Fruit fly (Drosophila melanogaster) whole organism, embryonic: Measurements from ENCODE around the gene RpS25.

Experiments used
- Antp ChIP-seq: fragments of 200-800 bp; sonication (Bioruptor generic); optimal IDR thresholded peaks from 3 replicates; lab custom pipeline; 2016; ENCODE audit warnings: missing biosample characterization, missing genetic modification characterization
- Bteb2 ChIP-seq: fragments of 200-800 bp; sonication (Bioruptor generic); optimal IDR thresholded peaks from 2 replicates; lab custom pipeline; 2016; ENCODE audit warnings: missing biosample characterization, missing genetic modification characterization
- CG10321 ChIP-seq: fragments of 200-800 bp; sonication (Bioruptor generic); IDR thresholded peaks from 2 replicates; pipeline ENCODE4 v1.3.6; 2022; ENCODE audit warnings: missing biosample characterization, missing genetic modification characterization
- CG11085 ChIP-seq: fragments of 200-800 bp; sonication (Bioruptor generic); IDR thresholded peaks from 2 replicates; pipeline ENCODE4 v1.3.6; 2022; ENCODE audit warnings: missing biosample characterization, missing genetic modification characterization
- CG1233 ChIP-seq: fragments of 200-800 bp; sonication (Bioruptor generic); optimal IDR thresholded peaks from 4 replicates; lab custom pipeline; 2018; ENCODE audit warnings: missing biosample characterization, mild to moderate bottlenecking, missing genetic modification characterization
- CG13123 ChIP-seq: fragments of 200-800 bp; sonication (Bioruptor generic); optimal IDR thresholded peaks from 2 replicates; lab custom pipeline; 2016; ENCODE audit warnings: missing biosample characterization, missing genetic modification characterization
- CG13775 ChIP-seq: fragments of 200-800 bp; sonication (Bioruptor generic); optimal IDR thresholded peaks from 3 replicates; lab custom pipeline; 2017; ENCODE audit warnings: missing biosample characterization, mild to moderate bottlenecking, missing genetic modification characterization
- CG15073 ChIP-seq: fragments of 200-800 bp; sonication (Bioruptor generic); optimal IDR thresholded peaks from 2 replicates; lab custom pipeline; 2016; ENCODE audit warnings: missing biosample characterization, missing genetic modification characterization
- CG16813 ChIP-seq: fragments of 200-800 bp; sonication (Bioruptor generic); IDR thresholded peaks from 3 replicates; pipeline ENCODE4 v1.3.6; 2022; ENCODE audit warnings: missing biosample characterization, missing genetic modification characterization; ENCODE audit not compliant: partially characterized antibody
- CG16863 ChIP-seq: fragments of 200-800 bp; sonication (Bioruptor generic); optimal IDR thresholded peaks from 3 replicates; lab custom pipeline; 2016; ENCODE audit warnings: missing biosample characterization, missing genetic modification characterization
- CG17328 ChIP-seq: fragments of 200-800 bp; sonication (Bioruptor generic); IDR thresholded peaks from 2 replicates; pipeline ENCODE4 v1.3.6; 2022; ENCODE audit warnings: missing biosample characterization, missing genetic modification characterization
- CG17361 ChIP-seq: fragments of 200-800 bp; sonication (Bioruptor generic); IDR thresholded peaks from 3 replicates; pipeline ENCODE4 v1.3.6; 2022; ENCODE audit warnings: missing biosample characterization, missing genetic modification characterization
- CG2678 ChIP-seq: fragments of 200-800 bp; sonication (Bioruptor generic); optimal IDR thresholded peaks from 3 replicates; lab custom pipeline; 2019; ENCODE audit warnings: missing biosample characterization, mild to moderate bottlenecking, missing genetic modification characterization, moderate library complexity
- CG3407 ChIP-seq: fragments of 200-800 bp; sonication (Bioruptor generic); optimal IDR thresholded peaks from 2 replicates; lab custom pipeline; 2018; ENCODE audit warnings: missing biosample characterization, mild to moderate bottlenecking, missing genetic modification characterization
- CG4617 ChIP-seq: fragments of 200-800 bp; sonication (Bioruptor generic); optimal IDR thresholded peaks from 3 replicates; lab custom pipeline; 2016; ENCODE audit warnings: missing biosample characterization, missing genetic modification characterization, borderline replicate concordance
- CG5180 ChIP-seq: fragments of 200-800 bp; sonication (Bioruptor generic); optimal IDR thresholded peaks from 3 replicates; lab custom pipeline; 2017; ENCODE audit warnings: missing biosample characterization, missing genetic modification characterization, mild to moderate bottlenecking, moderate library complexity, missing genetic modification reagents
- CG7786 ChIP-seq: fragments of 200-800 bp; sonication (Bioruptor generic); optimal IDR thresholded peaks from 2 replicates; lab custom pipeline; 2016; ENCODE audit warnings: missing biosample characterization, missing genetic modification characterization
- CG7928 ChIP-seq: fragments of 200-800 bp; sonication (Bioruptor generic); optimal IDR thresholded peaks from 2 replicates; lab custom pipeline; 2017; ENCODE audit warnings: missing biosample characterization, mild to moderate bottlenecking, missing genetic modification characterization
- CG8089 ChIP-seq: fragments of 200-800 bp; sonication (Bioruptor generic); optimal IDR thresholded peaks from 3 replicates; lab custom pipeline; 2016; ENCODE audit warnings: missing biosample characterization, missing genetic modification characterization
- CTCF ChIP-seq: fragments of 200-800 bp; sonication (Bioruptor generic); optimal IDR thresholded peaks from 2 replicates; lab custom pipeline; 2017; ENCODE audit warnings: missing biosample characterization, mild to moderate bottlenecking, missing genetic modification characterization, moderate library complexity
- CoRest ChIP-seq: fragments of 200-800 bp; sonication (Bioruptor generic); optimal IDR thresholded peaks from 3 replicates; lab custom pipeline; 2018; ENCODE audit warnings: missing biosample characterization, mild to moderate bottlenecking, missing genetic modification characterization, moderate library complexity
- Dfd ChIP-seq, 2 experiments: fragments of >200 bp; optimal IDR thresholded peaks; 2 replicates each; lab custom pipeline; 2017; ENCODE audit warnings: missing biosample characterization in 2 of 2, missing genetic modification characterization in 2 of 2
- Gsc ChIP-seq: fragments of 200-800 bp; sonication (Bioruptor generic); IDR thresholded peaks from 2 replicates; pipeline ENCODE4 v1.3.6; 2022; ENCODE audit warnings: missing biosample characterization, missing genetic modification characterization
- HLHmδ ChIP-seq: fragments of 200-800 bp; sonication (Bioruptor generic); optimal IDR thresholded peaks from 2 replicates; lab custom pipeline; 2018; ENCODE audit warnings: missing biosample characterization, mild to moderate bottlenecking, missing genetic modification characterization, moderate library complexity
- NFAT ChIP-seq: fragments of 200-800 bp; sonication (Bioruptor generic); IDR thresholded peaks from 2 replicates; pipeline ENCODE4 v1.3.6; 2022; ENCODE audit warnings: missing biosample characterization, missing genetic modification characterization
- Nf-YC ChIP-seq: fragments of 200-800 bp; optimal IDR thresholded peaks from 3 replicates; lab custom pipeline; 2019; ENCODE audit warnings: missing biosample characterization, mild to moderate bottlenecking, missing genetic modification characterization, moderate library complexity
- Opbp ChIP-seq: fragments of 200-800 bp; sonication (Bioruptor generic); IDR thresholded peaks from 3 replicates; pipeline ENCODE4 v1.3.6; 2022; ENCODE audit warnings: missing biosample characterization, missing genetic modification characterization; ENCODE audit not compliant: partially characterized antibody
- Optix ChIP-seq: fragments of 200-800 bp; sonication (Bioruptor generic); IDR thresholded peaks from 3 replicates; pipeline ENCODE4 v1.3.6; 2022; ENCODE audit warnings: missing biosample characterization, missing genetic modification characterization
- Sox100B ChIP-seq: fragments of 200-800 bp; sonication (Bioruptor generic); optimal IDR thresholded peaks from 3 replicates; lab custom pipeline; 2018; ENCODE audit warnings: missing biosample characterization, mild to moderate bottlenecking, missing genetic modification characterization
- Sry-β ChIP-seq: fragments of 200-800 bp; sonication (Bioruptor generic); optimal IDR thresholded peaks from 2 replicates; lab custom pipeline; 2018; ENCODE audit warnings: missing biosample characterization, mild to moderate bottlenecking, missing genetic modification characterization, moderate library complexity
- Xrp1 ChIP-seq: fragments of 200-800 bp; sonication (Bioruptor generic); IDR thresholded peaks from 2 replicates; pipeline ENCODE4 v1.3.6; 2022; ENCODE audit warnings: missing biosample characterization, missing genetic modification characterization
- ap ChIP-seq: fragments of 200-800 bp; sonication (Bioruptor generic); IDR thresholded peaks from 2 replicates; pipeline ENCODE4 v1.3.6; 2022; ENCODE audit warnings: missing biosample characterization, missing genetic modification characterization
- bbx ChIP-seq: fragments of 200-800 bp; sonication (Bioruptor generic); IDR thresholded peaks from 2 replicates; pipeline ENCODE4 v1.3.6; 2022; ENCODE audit warnings: missing biosample characterization, missing genetic modification characterization; ENCODE audit not compliant: partially characterized antibody
- bowl ChIP-seq: fragments of 200-800 bp; sonication (Bioruptor generic); IDR thresholded peaks from 2 replicates; pipeline ENCODE4 v1.3.6; 2022; ENCODE audit warnings: missing biosample characterization, missing genetic modification characterization
- crc ChIP-seq: fragments of 200-800 bp; sonication (Bioruptor generic); optimal IDR thresholded peaks from 2 replicates; lab custom pipeline; 2016; ENCODE audit warnings: missing biosample characterization, missing genetic modification characterization
- dysf ChIP-seq: fragments of 200-800 bp; sonication (Bioruptor generic); IDR thresholded peaks from 3 replicates; pipeline ENCODE4 v1.3.6; 2022; ENCODE audit warnings: missing biosample characterization, missing genetic modification characterization
- gcm ChIP-seq: fragments of 200-800 bp; sonication (Bioruptor generic); optimal IDR thresholded peaks from 2 replicates; lab custom pipeline; 2019; ENCODE audit warnings: missing biosample characterization, mild to moderate bottlenecking, missing genetic modification characterization, moderate library complexity
- grn ChIP-seq: fragments of 200-800 bp; sonication (Bioruptor generic); optimal IDR thresholded peaks from 3 replicates; lab custom pipeline; 2017; ENCODE audit warnings: missing biosample characterization, missing genetic modification characterization
- her ChIP-seq: fragments of 200-800 bp; sonication (Bioruptor generic); optimal IDR thresholded peaks from 2 replicates; lab custom pipeline; 2016; ENCODE audit warnings: missing biosample characterization, missing genetic modification characterization
- kah ChIP-seq: fragments of 200-800 bp; sonication (Bioruptor generic); optimal IDR thresholded peaks from 2 replicates; lab custom pipeline; 2018; ENCODE audit warnings: missing biosample characterization, mild to moderate bottlenecking, missing genetic modification characterization
- ken ChIP-seq: fragments of 200-800 bp; sonication (Bioruptor generic); IDR thresholded peaks from 3 replicates; pipeline ENCODE4 v1.3.6; 2022; ENCODE audit warnings: missing biosample characterization, missing genetic modification characterization
- mirr ChIP-seq: fragments of 200-800 bp; sonication (Bioruptor generic); optimal IDR thresholded peaks from 3 replicates; lab custom pipeline; 2018; ENCODE audit warnings: missing biosample characterization, mild to moderate bottlenecking, missing genetic modification characterization
- odd ChIP-seq: fragments of 200-800 bp; sonication (Bioruptor generic); optimal IDR thresholded peaks from 2 replicates; lab custom pipeline; 2017; ENCODE audit warnings: missing biosample characterization, mild to moderate bottlenecking, missing genetic modification characterization
- pnt ChIP-seq: fragments of 200-800 bp; sonication (Bioruptor generic); optimal IDR thresholded peaks from 3 replicates; lab custom pipeline; 2016; ENCODE audit warnings: missing biosample characterization, missing genetic modification characterization
- sd ChIP-seq: fragments of 200-800 bp; sonication (Bioruptor generic); optimal IDR thresholded peaks from 3 replicates; lab custom pipeline; 2018; ENCODE audit warnings: missing biosample characterization, mild to moderate bottlenecking, missing genetic modification characterization, moderate library complexity
- sim ChIP-seq: fragments of 200-800 bp; sonication (Bioruptor generic); IDR thresholded peaks from 2 replicates; pipeline ENCODE4 v1.3.6; 2022; ENCODE audit warnings: missing biosample characterization, missing genetic modification characterization
- stc ChIP-seq: fragments of 200-800 bp; sonication (Bioruptor generic); IDR thresholded peaks from 2 replicates; pipeline ENCODE4 v1.3.6; 2022; ENCODE audit warnings: missing biosample characterization, missing genetic modification characterization
- tgo ChIP-seq: fragments of 200-800 bp; sonication (Bioruptor generic); IDR thresholded peaks from 3 replicates; pipeline ENCODE4 v1.3.6; 2022; ENCODE audit warnings: missing biosample characterization, missing genetic modification characterization
- ttk ChIP-seq: fragments of 200-800 bp; sonication (Bioruptor generic); IDR thresholded peaks from 2 replicates; pipeline ENCODE4 v2.1.2; 2022; ENCODE audit warnings: missing biosample characterization, missing genetic modification characterization
- wdn ChIP-seq: fragments of 200-800 bp; sonication (Bioruptor generic); IDR thresholded peaks from 2 replicates; pipeline ENCODE4 v1.3.6; 2022; ENCODE audit warnings: missing biosample characterization, missing genetic modification characterization
- zen ChIP-seq: fragments of 200-800 bp; sonication (Bioruptor generic); optimal IDR thresholded peaks from 3 replicates; lab custom pipeline; 2018; ENCODE audit warnings: missing biosample characterization, mild to moderate bottlenecking, missing genetic modification characterization, moderate library complexity

RpS25 gene

dm6 chr3R:11230392-11230791 lies 14.3 kb upstream of the RpS25 start, which contains the start of gene GCC88 (continued):
- TF ChIP-seq CG17328 (GFP tag; lab: Robert Waterston, UW) (no peak), CG16813 (no peak), Gsc (GFP tag; lab: Robert Waterston, UW) (no peak), NFAT (GFP tag; lab: Robert Waterston, UW) (no peak), Dfd (GFP tag; optimal IDR thresholded peaks at IDR 0.05; lab: Kevin White, UChicago) (no peak)

dm6 chr3R:11226496-11226895 lies 10.4 kb upstream of the RpS25 start, which contains the start of gene CG17726:
Gene CG17726 (plus strand): TSS chr3R:11226762.
- peak; percentile 81 for TF ChIP-seq mirr (GFP tag; lab: Kevin White, UChicago)
- no peak for TF ChIP-seq HLHmδ (GFP tag; lab: Kevin White, UChicago)
- peak; percentile 36 for TF ChIP-seq CTCF (GFP tag; lab: Kevin White, UChicago)
- TF ChIP-seq zen (tag; lab: Kevin White, UChicago), result peak; percentile 98
- no peak for TF ChIP-seq bbx
- TF ChIP-seq odd (GFP tag; lab: Kevin White, UChicago), result peak; percentile 94
- TF ChIP-seq dysf (GFP tag; lab: Robert Waterston, UW), result peak; percentile 98
- peak; percentile 99 for TF ChIP-seq ap (GFP tag; lab: Robert Waterston, UW)
- no peak for TF ChIP-seq Opbp (GFP tag; lab: Robert Waterston, UW)
- peak; percentile 70 for TF ChIP-seq grn (GFP tag; lab: Kevin White, UChicago)
- peak; percentile 99 for TF ChIP-seq Xrp1 (GFP tag; lab: Robert Waterston, UW)
- TF ChIP-seq Optix, result peak; percentile 58; the same call in 1 of the 3 replicates
- peak; percentile 89 for TF ChIP-seq CG11085
- no peak for TF ChIP-seq CG5180
- peak; percentile 98 for TF ChIP-seq CG2678 (tag; lab: Kevin White, UChicago)
- peak; percentile 96 for TF ChIP-seq bowl
- peak; percentile 90 for TF ChIP-seq CG16863 (GFP tag; lab: Kevin White, UChicago)
- peak; percentile 96 for TF ChIP-seq wdn (GFP tag; lab: Robert Waterston, UW)
- peak; percentile 77 for TF ChIP-seq crc (GFP tag; lab: Kevin White, UChicago)
- TF ChIP-seq gcm (GFP tag; lab: Kevin White, UChicago), result peak; percentile 98
- peak; percentile 85 for TF ChIP-seq kah (GFP tag; lab: Kevin White, UChicago)
- TF ChIP-seq sim, result peak; percentile 97
- TF ChIP-seq CG13775, result peak; percentile 96
- peak; percentile 91 for TF ChIP-seq CG1233
- peak; percentile 87 for TF ChIP-seq CG7786 (GFP tag; lab: Kevin White, UChicago)
- peak; percentile 79 for TF ChIP-seq CG8089
- peak; percentile 86 for TF ChIP-seq CG10321 (GFP tag; lab: Robert Waterston, UW)
- peak; percentile 86 for TF ChIP-seq pnt (GFP tag; lab: Kevin White, UChicago)
- TF ChIP-seq CG17361 (GFP tag; lab: Robert Waterston, UW), result peak; percentile 97
- peak; percentile 80 for TF ChIP-seq Antp (GFP tag; lab: Kevin White, UChicago)
- peak; percentile 39 for TF ChIP-seq Sry-β (GFP tag; lab: Kevin White, UChicago)
- peak; percentile 93 for TF ChIP-seq CG4617
- TF ChIP-seq stc (GFP tag; lab: Robert Waterston, UW), result peak; percentile 99
- peak; percentile 96 for TF ChIP-seq ken (GFP tag; lab: Robert Waterston, UW)
- no peak for TF ChIP-seq Sox100B
- peak; percentile 71 for TF ChIP-seq CG15073
- TF ChIP-seq Bteb2, result peak; percentile 93
- peak; percentile 70 for TF ChIP-seq her (GFP tag; lab: Kevin White, UChicago)
- TF ChIP-seq CG13123 (GFP tag; lab: Kevin White, UChicago), result peak; percentile 90
- peak; percentile 79 for TF ChIP-seq Nf-YC (tag; lab: Kevin White, UChicago)
- TF ChIP-seq CoRest (tag; lab: Kevin White, UChicago), result peak; percentile 99
- TF ChIP-seq tgo, result peak; percentile 98
- peak; percentile 65 for TF ChIP-seq CG7928 (GFP tag; lab: Kevin White, UChicago)
- TF ChIP-seq ttk, result peak; percentile 98
- TF ChIP-seq CG3407 (GFP tag; lab: Kevin White, UChicago), result peak; percentile 94
- peak; percentile 92 for TF ChIP-seq sd
